Fruit fly (Drosophila melanogaster): ENCODE measurements around the gene Non2.

Gene Non2

DNA sequence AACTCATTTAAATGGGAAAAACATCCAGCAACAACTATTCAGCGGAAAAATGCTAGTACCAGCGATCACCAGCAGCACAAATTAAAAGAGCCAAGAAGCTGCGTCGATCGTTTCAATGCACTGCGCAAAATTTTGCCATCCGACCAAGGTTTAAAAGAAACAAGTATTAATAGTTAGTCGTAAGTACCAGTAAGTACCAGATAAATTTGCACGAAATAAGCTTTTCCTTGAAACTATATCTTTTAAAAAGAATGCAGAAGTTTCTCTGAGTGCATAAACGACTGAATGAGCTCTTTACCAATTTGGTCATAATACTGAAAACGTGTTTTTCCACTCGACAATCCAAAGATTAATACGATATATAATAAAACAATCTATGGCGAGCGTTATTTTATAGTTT lies 33.6 kb upstream of the Non2 start (continued):
- TF ChIP-seq ttk (GFP tag; IDR thresholded peaks at IDR 0.05) (peak; percentile 65), Blimp-1 (GFP tag; optimal IDR thresholded peaks at IDR 0.05) (peak; percentile 64), ewg (GFP tag; optimal IDR thresholded peaks at IDR 0.05) (peak; percentile 35), unc-4 (GFP tag; IDR thresholded peaks at IDR 0.05; ENCODE audit: partially characterized antibody) (no peak), ap (GFP tag; IDR thresholded peaks at IDR 0.05) (peak; percentile 52), HLH54F (GFP tag; optimal IDR thresholded peaks at IDR 0.05) (peak; percentile 69), NfI (GFP tag; optimal IDR thresholded peaks at IDR 0.05) (peak; percentile 82), wdn (GFP tag; IDR thresholded peaks at IDR 0.05) (0 out of 2 replicates have a peak, but pooled peaks have one; percentile 59), pros (GFP tag; optimal IDR thresholded peaks at IDR 0.05) (no peak), zfh1 (GFP tag; IDR thresholded peaks at IDR 0.05) (peak; percentile 61; the same call in 2 of the 3 replicates), sqz (GFP tag; optimal IDR thresholded peaks at IDR 0.05) (no peak), chm (GFP tag; IDR thresholded peaks at IDR 0.05) (peak; percentile 68; the same call in 1 of the 2 replicates), CG11504 (tag; optimal IDR thresholded peaks at IDR 0.05) (peak; percentile 79), nerfin-2 (GFP tag; IDR thresholded peaks at IDR 0.05; ENCODE audit: partially characterized antibody) (no peak), CG6683 (GFP tag; optimal IDR thresholded peaks at IDR 0.05) (peak; percentile 17), schlank (tag; optimal IDR thresholded peaks at IDR 0.05) (peak; percentile 55), z (GFP tag; IDR thresholded peaks at IDR 0.05) (peak; percentile 21; the same call in 1 of the 3 replicates), Ravus (GFP tag; IDR thresholded peaks at IDR 0.05) (peak; percentile 41), Six4 (GFP tag; optimal IDR thresholded peaks at IDR 0.05) (peak; percentile 5), CG18764 (GFP tag; optimal IDR thresholded peaks at IDR 0.05) (peak; percentile 33), CG6254 (GFP tag; optimal IDR thresholded peaks at IDR 0.05) (no peak), br (optimal IDR thresholded peaks at IDR 0.05) (no peak), CG33557 (GFP tag; optimal IDR thresholded peaks at IDR 0.05) (no peak), CG2678 (tag; optimal IDR thresholded peaks at IDR 0.05) (peak; percentile 73), tna (GFP tag; IDR thresholded peaks at IDR 0.05; ENCODE audit: partially characterized antibody) (no peak), CG4707 (GFP tag; optimal IDR thresholded peaks at IDR 0.05) (no peak), Spps (tag; optimal IDR thresholded peaks at IDR 0.05) (no peak), lov (optimal IDR thresholded peaks at IDR 0.05) (no peak), lov (GFP tag; IDR thresholded peaks at IDR 0.05) (no peak), ham (GFP tag; IDR thresholded peaks at IDR 0.05) (no peak), CG12942 (GFP tag; optimal IDR thresholded peaks at IDR 0.05) (peak; percentile 53), BtbVII (GFP tag; optimal IDR thresholded peaks at IDR 0.05) (peak; percentile 51), NK7.1 (GFP tag; optimal IDR thresholded peaks at IDR 0.05) (peak; percentile 53), CG4282 (GFP tag; optimal IDR thresholded peaks at IDR 0.05) (peak; percentile 3), seq (GFP tag; IDR thresholded peaks at IDR 0.05) (peak; percentile 75), dati (GFP tag; IDR thresholded peaks at IDR 0.05) (0 out of 2 replicates have a peak, but pooled peaks have one; percentile 15), CG2202 (tag; optimal IDR thresholded peaks at IDR 0.05) (no peak), CG11696 (GFP tag; IDR thresholded peaks at IDR 0.05) (peak; percentile 42; the same call in 1 of the 2 replicates), CG6689 (GFP tag; IDR thresholded peaks at IDR 0.05) (peak; percentile 68), dysf (GFP tag; IDR thresholded peaks at IDR 0.05) (peak; percentile 84), slp2 (GFP tag; optimal IDR thresholded peaks at IDR 0.05) (peak; percentile 35), vfl (GFP tag; optimal IDR thresholded peaks at IDR 0.05) (peak; percentile 34), CG15269 (tag; optimal IDR thresholded peaks at IDR 0.05) (peak; percentile 77), dimm (GFP tag; IDR thresholded peaks at IDR 0.05) (no peak), CG3838 (GFP tag; optimal IDR thresholded peaks at IDR 0.05) (no peak), Hr39 (optimal IDR thresholded peaks at IDR 0.05) (no peak), Antp (GFP tag; optimal IDR thresholded peaks at IDR 0.05) (peak; percentile 53), tgo (GFP tag; IDR thresholded peaks at IDR 0.05) (peak; percentile 72), CG13894 (tag; optimal IDR thresholded peaks at IDR 0.05) (no peak), CG3163 (GFP tag; optimal IDR thresholded peaks at IDR 0.05) (peak; percentile 22), sima (GFP tag; optimal IDR thresholded peaks at IDR 0.05) (peak; percentile 50), gsb (GFP tag; IDR thresholded peaks at IDR 0.05) (peak; percentile 65)

All from whole organism, embryonic.